Worm (Caenorhabditis elegans) whole organism, L4/young adult: Measurements from ENCODE around the gene flp-12.

ENCODE experiments used
- W03F9.2 ChIP-seq: fragments of 150-350 bp; optimal IDR thresholded peaks from 2 replicates; lab custom pipeline; 2014; ENCODE audit warnings: missing biosample characterization, missing genetic modification characterization
- dao-5 ChIP-seq: sonication (generic microtip); optimal IDR thresholded peaks from 2 replicates; lab custom pipeline; 2016; ENCODE audit warnings: missing genotype, missing genetic modification characterization, moderate library complexity, missing compliant biosample characterization
- him-1 ChIP-seq: sonication (generic microtip); optimal IDR thresholded peaks from 2 replicates; lab custom pipeline; 2016; ENCODE audit warnings: missing genotype, missing genetic modification reagents, missing genetic modification characterization, missing compliant biosample characterization

DNA sequence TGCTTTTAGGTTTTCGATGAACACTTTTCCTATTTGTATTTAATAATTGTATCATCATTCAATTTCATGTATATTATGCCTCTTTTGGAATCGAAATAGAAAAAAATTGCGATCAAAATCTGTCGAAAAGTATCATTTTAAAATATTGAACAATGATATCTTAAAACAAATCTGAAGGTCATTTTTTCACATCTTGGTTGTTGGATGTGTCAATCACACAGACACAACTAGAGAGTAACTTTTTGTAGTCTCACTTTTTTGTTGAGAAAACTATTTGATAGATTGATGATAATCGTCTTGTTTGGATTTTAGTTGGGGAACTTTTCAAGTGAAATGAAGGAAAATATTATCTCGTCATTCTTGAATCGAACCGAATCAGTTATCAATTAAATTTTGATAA, 22.9 kb downstream of the flp-12 start:
- no peak for TF ChIP-seq W03F9.2 (tag; lab: Kevin White, UChicago)
- TF ChIP-seq him-1, result no peak
- TF ChIP-seq dao-5 (tag; lab: Kevin White, UChicago), result no peak
